Worm (Caenorhabditis elegans) whole organism, young adult: Measurements from ENCODE around the gene nlp-82.
A peak's percentile ranks its signal among the peaks of the same experiment; 100 is the strongest.

Source experiments
- B0336.3 ChIP-seq: fragments of 200-800 bp; sonication (Bioruptor generic); IDR thresholded peaks from 2 replicates; pipeline ENCODE4 v1.3.6; 2022; ENCODE audit warnings: missing genetic modification characterization, missing compliant biosample characterization
- D2030.7 ChIP-seq: fragments of 200-800 bp; sonication (Bioruptor generic); IDR thresholded peaks from 2 replicates; pipeline ENCODE4 v1.3.6; 2022; ENCODE audit warnings: missing genetic modification reagents, missing genetic modification characterization, missing compliant biosample characterization
- F22D6.2 ChIP-seq: sonication (generic microtip); optimal IDR thresholded peaks from 2 replicates; lab custom pipeline; 2016; ENCODE audit warnings: mild to moderate bottlenecking, missing genetic modification characterization, missing compliant biosample characterization
- F23B12.7 ChIP-seq: sonication (generic microtip); optimal IDR thresholded peaks from 2 replicates; lab custom pipeline; 2017; ENCODE audit warnings: missing genetic modification characterization, mild to moderate bottlenecking, missing compliant biosample characterization, antibody characterized with exemption, moderate library complexity; ENCODE audit not compliant: insufficient read depth
- F33H1.4 ChIP-seq: fragments of 200-800 bp; sonication (Bioruptor generic); IDR thresholded peaks from 2 replicates; pipeline ENCODE4 v1.3.6; 2022; ENCODE audit warnings: missing genetic modification reagents, missing genetic modification characterization, missing compliant biosample characterization
- F49E8.2 ChIP-seq: sonication (generic microtip); optimal IDR thresholded peaks from 3 replicates; lab custom pipeline; 2017; ENCODE audit warnings: missing genetic modification characterization, mild to moderate bottlenecking, missing compliant biosample characterization, antibody characterized with exemption, moderate library complexity; ENCODE audit not compliant: insufficient read depth
- F57A8.1 ChIP-seq: fragments of 200-800 bp; sonication (Bioruptor generic); optimal IDR thresholded peaks from 2 replicates; lab custom pipeline; 2018; ENCODE audit warnings: mild to moderate bottlenecking, missing genetic modification characterization, moderate library complexity, missing compliant biosample characterization
- K11D2.4 ChIP-seq: fragments of 200-800 bp; sonication (Bioruptor generic); IDR thresholded peaks from 2 replicates; pipeline ENCODE4 v1.3.6; 2022; ENCODE audit warnings: missing genetic modification reagents, missing genetic modification characterization, missing compliant biosample characterization
- Y67H2A.10 ChIP-seq: fragments of 200-800 bp; sonication (Bioruptor generic); conservative IDR thresholded peaks from 2 replicates; pipeline ENCODE4 v1.3.6; 2022; ENCODE audit warnings: missing genetic modification reagents, missing genetic modification characterization, missing compliant biosample characterization
- ZK185.1 ChIP-seq: sonication (generic microtip); optimal IDR thresholded peaks from 2 replicates; lab custom pipeline; 2016; ENCODE audit warnings: mild to moderate bottlenecking, missing genetic modification characterization, missing compliant biosample characterization; ENCODE audit not compliant: poor library complexity, severe bottlenecking
- aptf-3 ChIP-seq: fragments of 200-800 bp; sonication (Bioruptor generic); IDR thresholded peaks from 2 replicates; pipeline ENCODE4 v1.3.6; 2022; ENCODE audit warnings: missing genetic modification characterization, missing compliant biosample characterization
- atf-7 ChIP-seq: sonication (generic microtip); optimal IDR thresholded peaks from 2 replicates; lab custom pipeline; 2017; ENCODE audit warnings: mild to moderate bottlenecking, missing genetic modification characterization, missing compliant biosample characterization
- attf-3 ChIP-seq: fragments of 200-800 bp; sonication (Bioruptor generic); conservative IDR thresholded peaks from 2 replicates; pipeline ENCODE4 v1.3.6; 2022; ENCODE audit warnings: missing genetic modification reagents, missing genetic modification characterization, missing compliant biosample characterization
- attf-6 ChIP-seq: fragments of 200-800 bp; sonication (Bioruptor generic); IDR thresholded peaks from 2 replicates; pipeline ENCODE4 v1.3.6; 2022; ENCODE audit warnings: missing genetic modification reagents, missing genetic modification characterization, missing compliant biosample characterization
- bed-1 ChIP-seq: fragments of 200-800 bp; sonication (Bioruptor generic); IDR thresholded peaks from 2 replicates; pipeline ENCODE4 v1.3.6; 2022; ENCODE audit warnings: missing genetic modification reagents, missing genetic modification characterization, missing compliant biosample characterization
- bed-2 ChIP-seq: fragments of 200-800 bp; sonication (Bioruptor generic); IDR thresholded peaks from 2 replicates; pipeline ENCODE4 v1.3.6; 2022; ENCODE audit warnings: missing genetic modification reagents, missing genetic modification characterization, missing compliant biosample characterization
- cebp-2 ChIP-seq: fragments of 200-800 bp; sonication (Bioruptor generic); IDR thresholded peaks from 2 replicates; pipeline ENCODE4 v1.3.6; 2022; ENCODE audit warnings: missing genetic modification characterization, missing compliant biosample characterization
- ceh-27 ChIP-seq: fragments of 200-800 bp; sonication (Bioruptor generic); optimal IDR thresholded peaks from 2 replicates; lab custom pipeline; 2018; ENCODE audit warnings: mild to moderate bottlenecking, missing genetic modification characterization, moderate library complexity, missing compliant biosample characterization
- ceh-40 ChIP-seq: fragments of 200-800 bp; sonication (Bioruptor generic); IDR thresholded peaks from 2 replicates; pipeline ENCODE4 v1.3.6; 2022; ENCODE audit warnings: missing genetic modification characterization, missing compliant biosample characterization
- ceh-79 ChIP-seq: sonication (generic microtip); optimal IDR thresholded peaks from 2 replicates; lab custom pipeline; 2017; ENCODE audit warnings: mild to moderate bottlenecking, missing genetic modification characterization, missing compliant biosample characterization
- chd-7 ChIP-seq: sonication (generic microtip); optimal IDR thresholded peaks from 2 replicates; lab custom pipeline; 2016; ENCODE audit warnings: mild to moderate bottlenecking, missing genetic modification characterization, moderate library complexity, missing compliant biosample characterization
- dox-1 ChIP-seq: fragments of 200-800 bp; sonication (Bioruptor generic); IDR thresholded peaks from 2 replicates; pipeline ENCODE4 v1.3.6; 2022; ENCODE audit warnings: missing genetic modification reagents, missing genetic modification characterization, missing compliant biosample characterization
- dpl-1 ChIP-seq: fragments of 150-350 bp; optimal IDR thresholded peaks from 2 replicates; lab custom pipeline; 2014; ENCODE audit warnings: missing biosample characterization, missing genetic modification reagents, missing genetic modification characterization
- efl-1 ChIP-seq: fragments of 150-350 bp; optimal IDR thresholded peaks from 2 replicates; lab custom pipeline; 2014; ENCODE audit warnings: missing biosample characterization, missing genetic modification reagents, missing genetic modification characterization
- egl-18 ChIP-seq: fragments of 200-800 bp; sonication (Bioruptor generic); IDR thresholded peaks from 2 replicates; pipeline ENCODE4 v1.3.6; 2022; ENCODE audit warnings: missing genetic modification reagents, missing genetic modification characterization, missing compliant biosample characterization
- ets-4 ChIP-seq: fragments of 200-800 bp; sonication (Bioruptor generic); optimal IDR thresholded peaks from 2 replicates; lab custom pipeline; 2018; ENCODE audit warnings: mild to moderate bottlenecking, missing genetic modification characterization, missing compliant biosample characterization
- let-526 ChIP-seq: fragments of 200-800 bp; sonication (Bioruptor generic); IDR thresholded peaks from 2 replicates; pipeline ENCODE4 v1.3.6; 2022; ENCODE audit warnings: missing genetic modification reagents, missing genetic modification characterization, missing compliant biosample characterization
- let-607 ChIP-seq, 2 experiments: fragments of 200-800 bp in 1 of 2; sonication (Bioruptor generic) in 1 of 2; sonication (generic microtip) in 1 of 2; optimal IDR thresholded peaks; 2 replicates each; lab custom pipeline; 2016 to 2018; ENCODE audit warnings: mild to moderate bottlenecking in 2 of 2, missing compliant biosample characterization in 2 of 2, missing genetic modification characterization in 2 of 2, moderate library complexity in 2 of 2, missing genotype in 1 of 2
- lin-35 ChIP-seq, 3 experiments: fragments of 150-350 bp in 2 of 3; sonication (generic microtip) in 1 of 3; optimal IDR thresholded peaks; 2 replicates each; lab custom pipeline; 2014 to 2018; ENCODE audit warnings: missing biosample characterization in 3 of 3, missing genetic modification characterization in 3 of 3, missing genetic modification reagents in 3 of 3
- madf-10 ChIP-seq: sonication (generic microtip); optimal IDR thresholded peaks from 2 replicates; lab custom pipeline; 2016; ENCODE audit warnings: mild to moderate bottlenecking, missing genetic modification characterization, missing compliant biosample characterization
- madf-6 ChIP-seq: fragments of 200-800 bp; sonication (Bioruptor generic); IDR thresholded peaks from 2 replicates; pipeline ENCODE4 v1.3.6; 2022; ENCODE audit warnings: missing genetic modification reagents, missing genetic modification characterization, missing compliant biosample characterization
- madf-8 ChIP-seq: fragments of 200-800 bp; sonication (Bioruptor generic); conservative IDR thresholded peaks from 2 replicates; pipeline ENCODE4 v1.3.6; 2022; ENCODE audit warnings: missing genetic modification reagents, missing genetic modification characterization, missing compliant biosample characterization
- mxl-1 ChIP-seq: sonication (generic microtip); optimal IDR thresholded peaks from 2 replicates; lab custom pipeline; 2016; ENCODE audit warnings: missing genetic modification characterization, missing compliant biosample characterization
- nfya-2 ChIP-seq: fragments of 200-800 bp; sonication (Bioruptor generic); IDR thresholded peaks from 2 replicates; pipeline ENCODE4 v1.3.6; 2022; ENCODE audit warnings: missing genetic modification reagents, missing genetic modification characterization, missing compliant biosample characterization
- nhr-120 ChIP-seq: fragments of 200-800 bp; sonication (Bioruptor generic); IDR thresholded peaks from 2 replicates; pipeline ENCODE4 v1.3.6; 2022; ENCODE audit warnings: missing genetic modification characterization, missing compliant biosample characterization
- nhr-80 ChIP-seq: sonication (generic microtip); optimal IDR thresholded peaks from 2 replicates; lab custom pipeline; 2016; ENCODE audit warnings: missing genetic modification characterization, missing compliant biosample characterization
- pha-4 ChIP-seq: fragments of 150-350 bp; sonication (generic microtip); optimal IDR thresholded peaks from 2 replicates; lab custom pipeline; 2014; ENCODE audit warnings: missing biosample characterization, missing genetic modification reagents, missing genetic modification characterization
- rec-8 ChIP-seq, 2 experiments: sonication (generic microtip); optimal IDR thresholded peaks; 2 replicates each; lab custom pipeline; 2016; ENCODE audit warnings: mild to moderate bottlenecking in 2 of 2, missing genetic modification characterization in 2 of 2, missing genetic modification reagents in 2 of 2, missing genotype in 2 of 2, missing biosample characterization in 1 of 2, missing compliant biosample characterization in 1 of 2, moderate library complexity in 1 of 2
- snpc-4 ChIP-seq, 5 experiments: fragments of 150-350 bp in 1 of 5; sonication (generic microtip) in 4 of 5; optimal IDR thresholded peaks; 2 replicates each; lab custom pipeline; 2014 to 2018; ENCODE audit warnings: missing genetic modification characterization in 5 of 5, missing biosample characterization in 3 of 5, antibody characterized with exemption in 2 of 5, mild to moderate bottlenecking in 2 of 5, missing compliant biosample characterization in 2 of 5, missing genotype in 2 of 5, moderate library complexity in 2 of 5, missing genetic modification reagents in 1 of 5
- sptf-2 ChIP-seq: fragments of 200-800 bp; sonication (Bioruptor generic); optimal IDR thresholded peaks from 2 replicates; lab custom pipeline; 2018; ENCODE audit warnings: mild to moderate bottlenecking, missing genetic modification characterization, missing compliant biosample characterization
- zim-3 ChIP-seq: sonication (generic microtip); optimal IDR thresholded peaks from 2 replicates; lab custom pipeline; 2017; ENCODE audit warnings: mild to moderate bottlenecking, missing genetic modification characterization, moderate library complexity, missing compliant biosample characterization
- ztf-26 ChIP-seq: sonication (generic microtip); optimal IDR thresholded peaks from 2 replicates; lab custom pipeline; 2017; ENCODE audit warnings: missing genetic modification characterization, missing compliant biosample characterization
- ztf-3 ChIP-seq: fragments of 200-800 bp; sonication (Bioruptor generic); optimal IDR thresholded peaks from 2 replicates; lab custom pipeline; 2018; ENCODE audit warnings: mild to moderate bottlenecking, missing genetic modification characterization, missing compliant biosample characterization

The nlp-82 gene

ce11 chrII:9250422-9250821 is 3.7 kb downstream of the nlp-82 start, which contains the start of gene T26C5.4:
TSS of gene T26C5.4 (minus strand) at chrII:9250522.
- TF ChIP-seq bed-2 (GFP tag; lab: Robert Waterston, UW) = no peak
- TF ChIP-seq ets-4 (GFP tag; lab: Kevin White, UChicago) = no peak
- no peak for TF ChIP-seq nhr-80 (tag; lab: Kevin White, UChicago)

ce11 chrII:9246648-9247047 is 7.4 kb downstream of the nlp-82 start, which contains the start of gene T26C5.5:
TSS of gene T26C5.5 (minus strand) at chrII:9246748.
- TF ChIP-seq rec-8 (tag; optimal IDR thresholded peaks at IDR 0.05; lab: Kevin White, UChicago) (no peak), chd-7 (tag; lab: Kevin White, UChicago) (no peak), dox-1 (GFP tag; lab: Robert Waterston, UW) (no peak)

ce11 chrII:9242804-9243203 is 11.3 kb downstream of the nlp-82 start:
- no peak for TF ChIP-seq mxl-1 (tag; lab: Kevin White, UChicago)
- TF ChIP-seq pha-4 (tag; lab: Kevin White, UChicago) = peak; percentile 28
- no peak for TF ChIP-seq B0336.3 (GFP tag; lab: Robert Waterston, UW)
- TF ChIP-seq nhr-120 (GFP tag; lab: Robert Waterston, UW) = no peak
- no peak for TF ChIP-seq dox-1 (GFP tag; lab: Robert Waterston, UW)
- peak; percentile 16 to 86 for TF ChIP-seq let-607 (tag; optimal IDR thresholded peaks at IDR 0.05; lab: Kevin White, UChicago)
- no peak for TF ChIP-seq ZK185.1 (tag; lab: Kevin White, UChicago)
- no peak for TF ChIP-seq snpc-4 (GFP tag; optimal IDR thresholded peaks at IDR 0.05; lab: Kevin White, UChicago)
- TF ChIP-seq snpc-4 (tag; optimal IDR thresholded peaks at IDR 0.05; lab: Kevin White, UChicago) = no peak
- TF ChIP-seq madf-8 = no peak
- TF ChIP-seq zim-3 (tag; lab: Kevin White, UChicago) = no peak
- TF ChIP-seq F22D6.2 (tag; lab: Kevin White, UChicago) = no peak
- TF ChIP-seq F23B12.7 (tag; lab: Kevin White, UChicago) = peak; percentile 38
- no peak for TF ChIP-seq cebp-2 (GFP tag; lab: Robert Waterston, UW)
- no peak for TF ChIP-seq aptf-3 (GFP tag; lab: Robert Waterston, UW)
- TF ChIP-seq bed-1 = no peak
- TF ChIP-seq sptf-2 (GFP tag; lab: Kevin White, UChicago) = no peak
- no peak for TF ChIP-seq D2030.7
- no peak for TF ChIP-seq nfya-2 (GFP tag; lab: Robert Waterston, UW)
- TF ChIP-seq F33H1.4 (GFP tag; lab: Robert Waterston, UW) = no peak
- no peak for TF ChIP-seq ztf-3
- no peak for TF ChIP-seq ceh-40 (GFP tag; lab: Robert Waterston, UW)
- TF ChIP-seq Y67H2A.10 (GFP tag; lab: Robert Waterston, UW) = no peak
- TF ChIP-seq lin-35 (GFP tag; optimal IDR thresholded peaks at IDR 0.05; lab: Kevin White, UChicago) = peak in 1 of 3 experiments; percentile 76
- no peak for TF ChIP-seq atf-7 (tag; lab: Kevin White, UChicago)
- no peak for TF ChIP-seq let-526
- TF ChIP-seq K11D2.4 = no peak
- no peak for TF ChIP-seq ceh-79
- TF ChIP-seq bed-2 (GFP tag; lab: Robert Waterston, UW) = no peak
- TF ChIP-seq ztf-26 (tag; lab: Kevin White, UChicago) = no peak
- TF ChIP-seq dpl-1 (GFP tag; lab: Kevin White, UChicago) = peak; percentile 25
- no peak for TF ChIP-seq madf-10 (tag; lab: Kevin White, UChicago)
- peak; percentile 96 for TF ChIP-seq attf-3 (GFP tag; lab: Robert Waterston, UW)
- TF ChIP-seq F49E8.2 (tag; lab: Kevin White, UChicago) = no peak
- TF ChIP-seq egl-18 (GFP tag; lab: Robert Waterston, UW) = no peak
- TF ChIP-seq F57A8.1 (GFP tag; lab: Kevin White, UChicago) = no peak
- peak; percentile 49 for TF ChIP-seq efl-1 (GFP tag; lab: Kevin White, UChicago)
- TF ChIP-seq ceh-27 = no peak
- no peak for TF ChIP-seq madf-6 (GFP tag; lab: Robert Waterston, UW)
- no peak for TF ChIP-seq attf-6 (GFP tag; lab: Robert Waterston, UW)
